Worm (Caenorhabditis elegans) whole organism, mixed stage, embryonic: ENCODE measurements around the gene PDB1.1.

Experiments used
- ceh-43 ChIP-seq: fragments of 200-800 bp; sonication (Bioruptor generic); optimal IDR thresholded peaks from 2 replicates; lab custom pipeline; 2018; ENCODE audit warnings: mild to moderate bottlenecking, missing genetic modification characterization, moderate library complexity, missing compliant biosample characterization
- ces-1 ChIP-seq: fragments of 150-350 bp; optimal IDR thresholded peaks from 2 replicates; lab custom pipeline; 2014; ENCODE audit warnings: missing biosample characterization, missing genetic modification reagents, missing genetic modification characterization
- elt-1 ChIP-seq: sonication (generic microtip); optimal IDR thresholded peaks from 2 replicates; lab custom pipeline; 2017; ENCODE audit warnings: missing genetic modification characterization, mild to moderate bottlenecking, missing compliant biosample characterization, antibody characterized with exemption, moderate library complexity, borderline replicate concordance; ENCODE audit not compliant: insufficient read depth
- flh-1 ChIP-seq: fragments of 200-800 bp; sonication (Bioruptor generic); optimal IDR thresholded peaks from 2 replicates; lab custom pipeline; 2018; ENCODE audit warnings: mild to moderate bottlenecking, missing genetic modification characterization, moderate library complexity, missing compliant biosample characterization
- lin-32 ChIP-seq: fragments of 200-800 bp; sonication (Bioruptor generic); optimal IDR thresholded peaks from 2 replicates; lab custom pipeline; 2018; ENCODE audit warnings: mild to moderate bottlenecking, missing genetic modification characterization, missing compliant biosample characterization
- lsy-2 ChIP-seq: fragments of 150-350 bp; optimal IDR thresholded peaks from 2 replicates; lab custom pipeline; 2014; ENCODE audit warnings: missing biosample characterization, missing genetic modification characterization
- mab-5 ChIP-seq: fragments of 150-350 bp; optimal IDR thresholded peaks from 2 replicates; lab custom pipeline; 2014; ENCODE audit warnings: missing biosample characterization, missing genetic modification characterization
- nhr-76 ChIP-seq: sonication (generic microtip); optimal IDR thresholded peaks from 2 replicates; lab custom pipeline; 2017; ENCODE audit warnings: missing biosample characterization, missing genetic modification characterization
- pha-4 ChIP-seq: fragments of 150-350 bp; optimal IDR thresholded peaks from 2 replicates; lab custom pipeline; 2018; ENCODE audit warnings: missing biosample characterization, missing genetic modification reagents, missing genetic modification characterization
- snpc-4 ChIP-seq: fragments of 150-350 bp; optimal IDR thresholded peaks from 2 replicates; lab custom pipeline; 2014; ENCODE audit warnings: missing biosample characterization, missing genetic modification characterization
- unc-62 ChIP-seq: fragments of 150-350 bp; optimal IDR thresholded peaks from 2 replicates; lab custom pipeline; 2014; ENCODE audit warnings: missing biosample characterization, missing genetic modification reagents, missing genetic modification characterization

- TF ChIP-seq flh-1 (GFP tag; lab: Kevin White, UChicago): no peak
- TF ChIP-seq unc-62 (GFP tag; lab: Kevin White, UChicago): no peak
- TF ChIP-seq ceh-43 (GFP tag; lab: Kevin White, UChicago): no peak
- no peak for TF ChIP-seq elt-1
- TF ChIP-seq lin-32: no peak
- no peak for TF ChIP-seq lsy-2 (tag; lab: Kevin White, UChicago)
- TF ChIP-seq pha-4: no peak
- TF ChIP-seq ces-1 (GFP tag; lab: Kevin White, UChicago): no peak
- no peak for TF ChIP-seq mab-5
- TF ChIP-seq nhr-76 (tag; lab: Kevin White, UChicago): no peak
- TF ChIP-seq snpc-4 (tag; lab: Kevin White, UChicago): no peak
Measured at ce11 chrX:7554326-7554725, 4.6 kb downstream of the PDB1.1 start, which contains the start of gene F46C8.8.
